Worm (Caenorhabditis elegans): ENCODE results near the gene cutl-9.

Gene cutl-9

DNA sequence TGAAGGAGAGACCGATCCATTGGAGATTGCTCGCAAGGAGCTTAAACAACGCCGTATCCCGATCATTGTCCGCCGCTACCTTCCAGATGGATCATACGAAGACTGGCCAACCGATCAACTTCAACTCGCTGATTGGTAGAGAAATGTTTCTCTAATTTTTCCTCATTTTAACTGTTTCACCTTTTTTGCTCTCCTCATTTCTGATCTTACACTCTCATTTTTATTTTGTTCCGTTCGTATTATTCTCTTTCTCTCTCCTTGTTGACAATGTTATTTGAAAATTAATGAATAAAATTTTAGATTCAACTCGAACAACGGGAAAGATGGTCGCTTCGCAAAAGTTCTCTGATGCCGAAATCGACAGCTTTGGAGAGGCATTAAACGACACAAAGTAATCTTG lies 42.4 kb upstream of the cutl-9 start, which contains the start of gene dohh-1:
TSS of gene dohh-1 (plus strand) at position 301 of the 400 bp plus-strand sequence.
- TF ChIP-seq rcor-1 (GFP tag; IDR thresholded peaks at IDR 0.05) = no peak

DNA sequence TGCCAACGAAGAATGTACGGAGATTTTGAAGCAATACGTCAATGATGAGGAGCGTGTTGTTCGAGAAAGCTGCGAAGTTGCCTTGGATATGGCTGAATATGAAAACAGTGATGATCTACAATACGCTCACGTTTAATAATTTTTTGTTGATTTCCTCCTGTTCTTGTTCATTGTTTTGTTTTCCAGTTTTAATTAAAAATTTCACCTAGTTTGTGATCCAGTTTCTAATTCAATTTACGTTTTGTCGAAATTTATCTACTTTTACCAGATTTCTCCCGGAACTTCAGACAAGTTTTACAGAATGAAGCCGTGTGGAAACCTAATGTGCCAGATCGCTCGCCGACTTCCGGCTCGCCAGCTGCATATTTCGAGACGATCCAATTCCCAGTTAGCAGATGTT lies 41.2 kb upstream of the cutl-9 start, which contains the start of gene dap-3:
TSS of gene dap-3 (plus strand) at position 301 of the 400 bp plus-strand sequence.
- TF ChIP-seq ceh-58 (GFP tag; IDR thresholded peaks at IDR 0.05) = no peak
- no peak for TF ChIP-seq bed-2 (GFP tag; IDR thresholded peaks at IDR 0.05)
- no peak for TF ChIP-seq dox-1 (GFP tag; IDR thresholded peaks at IDR 0.05)
- no peak for TF ChIP-seq ztf-22 (GFP tag; optimal IDR thresholded peaks at IDR 0.05)
- no peak for TF ChIP-seq C17E4.6 (GFP tag; IDR thresholded peaks at IDR 0.05)
- TF ChIP-seq chd-7 (tag; optimal IDR thresholded peaks at IDR 0.05) = no peak
- no peak for TF ChIP-seq rpc-1 (optimal IDR thresholded peaks at IDR 0.05)
- TF ChIP-seq rpc-1 (tag; optimal IDR thresholded peaks at IDR 0.05) = no peak
- TF ChIP-seq mcd-1 (GFP tag; IDR thresholded peaks at IDR 0.05) = no peak
- TF ChIP-seq fkh-3 (tag; optimal IDR thresholded peaks at IDR 0.05) = no peak
- no peak for TF ChIP-seq sdz-38 (tag; optimal IDR thresholded peaks at IDR 0.05)
- no peak for TF ChIP-seq nhr-27 (tag; optimal IDR thresholded peaks at IDR 0.05)
- no peak for TF ChIP-seq let-607 (tag; optimal IDR thresholded peaks at IDR 0.05)
- TF ChIP-seq F39B2.1 (GFP tag; IDR thresholded peaks at IDR 0.05) = no peak
- no peak for TF ChIP-seq F49E8.2 (tag; optimal IDR thresholded peaks at IDR 0.05; ENCODE audit: insufficient read depth)

DNA sequence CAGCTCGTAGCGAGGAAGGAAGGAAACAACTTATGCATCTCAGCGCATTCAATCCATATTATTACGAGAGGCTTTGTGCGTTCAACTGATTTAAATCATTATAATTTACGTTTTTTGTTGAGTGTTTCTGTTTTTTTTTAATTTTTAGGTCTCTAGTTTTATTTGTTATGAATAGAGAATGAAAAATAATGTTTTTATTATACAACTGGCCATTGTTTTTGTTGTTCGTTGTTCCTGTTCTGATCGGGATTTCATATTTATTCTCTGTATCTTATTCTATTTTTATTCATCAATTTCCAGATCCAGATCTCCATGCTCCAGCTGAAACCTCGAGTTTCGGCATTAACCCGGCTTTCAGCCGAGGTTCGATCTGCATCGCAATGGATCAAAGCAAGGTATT lies 39.7 kb upstream of the cutl-9 start, which contains the start of gene mrps-22:
TSS of gene mrps-22 (plus strand) at position 301 of the 400 bp plus-strand sequence.
- no peak for TF ChIP-seq ceh-40 (GFP tag; IDR thresholded peaks at IDR 0.05)
- no peak for TF ChIP-seq Y53G8AR.9 (GFP tag; conservative IDR thresholded peaks at IDR 0.05)
- no peak for TF ChIP-seq tlf-1 (GFP tag; optimal IDR thresholded peaks at IDR 0.05)
- TF ChIP-seq pha-4 (tag; optimal IDR thresholded peaks at IDR 0.05) = no peak
- no peak for TF ChIP-seq ZK185.1 (tag; optimal IDR thresholded peaks at IDR 0.05; ENCODE audit: poor library complexity, severe bottlenecking)
- no peak for TF ChIP-seq T26A5.8 (tag; optimal IDR thresholded peaks at IDR 0.05)
- TF ChIP-seq ceh-58 (GFP tag; IDR thresholded peaks at IDR 0.05) = no peak
- TF ChIP-seq ccch-3 (GFP tag; optimal IDR thresholded peaks at IDR 0.05) = no peak
- no peak for TF ChIP-seq F49E8.2 (tag; optimal IDR thresholded peaks at IDR 0.05; ENCODE audit: insufficient read depth)

DNA sequence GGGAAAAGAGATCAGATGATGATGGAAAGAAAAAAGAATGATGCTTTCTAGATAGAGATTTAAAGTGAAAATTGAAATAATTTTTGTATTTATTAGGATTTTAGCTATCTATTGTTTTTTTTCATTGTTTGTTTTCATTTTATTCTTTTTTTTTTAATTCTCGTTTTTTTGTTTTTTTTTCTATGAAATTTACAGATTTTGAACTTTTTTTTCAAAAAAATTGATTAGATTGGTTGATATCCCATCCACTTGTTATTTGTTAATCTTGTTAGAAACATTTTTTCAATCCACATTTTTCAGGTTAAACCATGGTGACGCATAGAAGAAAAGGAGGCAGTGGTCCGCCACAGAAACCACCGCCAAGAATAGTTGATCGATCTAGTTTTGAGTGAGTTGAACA lies 38.0 kb upstream of the cutl-9 start, which contains the start of gene algn-9:
TSS of gene algn-9 (plus strand) at position 301 of the 400 bp plus-strand sequence.
- TF ChIP-seq Y95B8A.8 (GFP tag; IDR thresholded peaks at IDR 0.05) (0 out of 2 replicates have a peak, but pooled peaks have one; percentile 11), nhr-120 (GFP tag; IDR thresholded peaks at IDR 0.05) (no peak)

DNA sequence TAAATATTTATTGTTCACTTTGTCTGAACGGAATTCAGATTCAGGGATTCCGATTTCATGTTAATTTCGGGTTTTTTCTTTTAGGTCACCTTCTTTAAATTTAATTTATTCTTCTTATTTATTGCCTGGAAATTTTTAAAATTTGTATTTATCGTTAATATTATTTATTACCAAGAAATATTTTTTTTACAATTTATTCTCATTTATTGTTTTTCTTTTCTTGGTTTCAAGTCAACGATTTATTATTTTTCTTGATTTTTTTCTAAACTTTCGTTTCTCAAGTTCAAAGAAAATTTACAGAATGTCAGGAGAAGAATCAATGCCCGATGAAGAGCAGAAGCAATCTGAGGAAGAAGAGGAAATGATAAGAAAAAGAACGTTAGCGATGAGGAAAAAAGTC lies 34.3 kb upstream of the cutl-9 start, which contains the start of gene crn-3:
TSS of gene crn-3 (plus strand) at position 301 of the 400 bp plus-strand sequence.
- no peak for TF ChIP-seq zim-3 (tag; optimal IDR thresholded peaks at IDR 0.05)
- TF ChIP-seq fkh-3 (tag; optimal IDR thresholded peaks at IDR 0.05) = no peak
- TF ChIP-seq F55B11.4 (tag; optimal IDR thresholded peaks at IDR 0.05; ENCODE audit: borderline replicate concordance, insufficient read depth) = no peak
- TF ChIP-seq rpc-1 (optimal IDR thresholded peaks at IDR 0.05) = no peak
- TF ChIP-seq rpc-1 (tag; optimal IDR thresholded peaks at IDR 0.05) = no peak
- 0 out of 2 replicates have a peak, but pooled peaks have one; percentile 37 for TF ChIP-seq madf-6 (GFP tag; IDR thresholded peaks at IDR 0.05)
- TF ChIP-seq snpc-1.1 (tag; optimal IDR thresholded peaks at IDR 0.05; ENCODE audit: insufficient read depth) = no peak
- TF ChIP-seq pbrm-1 (GFP tag; IDR thresholded peaks at IDR 0.05) = 0 out of 2 replicates have a peak, but pooled peaks have one; percentile 22
- TF ChIP-seq ekl-4 (GFP tag; IDR thresholded peaks at IDR 0.05) = 0 out of 2 replicates have a peak, but pooled peaks have one; percentile 18
- no peak for TF ChIP-seq ets-4 (GFP tag; optimal IDR thresholded peaks at IDR 0.05)
- no peak for TF ChIP-seq cebp-2 (GFP tag; IDR thresholded peaks at IDR 0.05)
- no peak for TF ChIP-seq tbx-9 (tag; optimal IDR thresholded peaks at IDR 0.05; ENCODE audit: borderline replicate concordance)
- TF ChIP-seq D2030.7 (GFP tag; IDR thresholded peaks at IDR 0.05) = no peak
- no peak for TF ChIP-seq ztf-6 (GFP tag; IDR thresholded peaks at IDR 0.05)
- no peak for TF ChIP-seq hmg-1.2 (GFP tag; IDR thresholded peaks at IDR 0.05)
- TF ChIP-seq dpl-1 (GFP tag; optimal IDR thresholded peaks at IDR 0.05) = no peak
- TF ChIP-seq ceh-79 (tag; optimal IDR thresholded peaks at IDR 0.05) = no peak
